Worm (Caenorhabditis elegans): Measurements from ENCODE around the gene ttc-7.

ttc-7 gene

DNA sequence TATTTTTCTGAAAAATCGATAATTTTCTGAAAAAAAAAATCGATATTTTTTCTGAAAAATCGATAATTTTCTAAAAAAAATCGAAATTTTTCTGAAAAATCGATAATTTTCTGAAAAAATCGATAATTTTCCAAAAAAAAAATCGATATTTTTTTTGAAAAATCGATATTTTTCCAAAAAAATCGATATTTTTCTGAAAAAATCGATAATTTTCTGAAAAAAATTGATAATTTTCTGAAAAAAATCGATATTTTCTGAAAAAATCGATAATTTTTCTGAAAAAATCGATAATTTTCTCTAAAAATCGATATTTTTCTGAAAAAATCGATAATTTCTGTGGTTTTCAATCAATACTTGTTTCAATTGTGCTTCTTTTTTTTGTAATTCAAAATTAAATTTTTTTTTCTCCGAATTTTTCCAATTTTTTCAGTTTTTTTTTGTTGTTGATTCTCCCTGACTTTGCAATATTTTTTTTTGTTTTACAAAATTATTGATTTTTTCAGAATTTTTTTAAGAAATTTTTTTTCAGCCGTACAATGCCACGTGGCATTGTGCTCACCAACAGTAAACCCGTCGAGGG, 26.2 kb upstream of the ttc-7 start, which contains the start of gene rexd-1:
rexd-1 (plus strand) TSS at position 530 of the 580 bp plus-strand sequence.
- TF ChIP-seq zim-3 (tag; optimal IDR thresholded peaks at IDR 0.05) = no peak
- no peak for TF ChIP-seq madf-6 (GFP tag; IDR thresholded peaks at IDR 0.05)
- TF ChIP-seq lin-40 (tag; optimal IDR thresholded peaks at IDR 0.05) = no peak
- TF ChIP-seq B0019.2 (GFP tag; conservative IDR thresholded peaks at IDR 0.05) = no peak
- TF ChIP-seq pha-4 (tag; optimal IDR thresholded peaks at IDR 0.05) = no peak
- no peak for TF ChIP-seq F39B2.1 (GFP tag; IDR thresholded peaks at IDR 0.05)
- TF ChIP-seq lsy-27 (tag; optimal IDR thresholded peaks at IDR 0.05; ENCODE audit: borderline replicate concordance, insufficient read depth) = no peak
- TF ChIP-seq attf-3 (GFP tag; conservative IDR thresholded peaks at IDR 0.05) = no peak
- TF ChIP-seq nhr-80 (tag; optimal IDR thresholded peaks at IDR 0.05) = no peak
- TF ChIP-seq T26A5.8 (tag; optimal IDR thresholded peaks at IDR 0.05) = no peak
- no peak for TF ChIP-seq mxl-1 (tag; optimal IDR thresholded peaks at IDR 0.05)
- no peak for TF ChIP-seq rec-8 (tag; optimal IDR thresholded peaks at IDR 0.05)
- TF ChIP-seq attf-6 (GFP tag; IDR thresholded peaks at IDR 0.05) = no peak
- TF ChIP-seq ztf-6 (GFP tag; IDR thresholded peaks at IDR 0.05) = no peak
- no peak for TF ChIP-seq repo-1 (tag; optimal IDR thresholded peaks at IDR 0.05)
- no peak for TF ChIP-seq egrh-3 (GFP tag; IDR thresholded peaks at IDR 0.05)
- no peak for TF ChIP-seq F33H1.4 (GFP tag; IDR thresholded peaks at IDR 0.05)
- no peak for TF ChIP-seq ceh-91 (GFP tag; IDR thresholded peaks at IDR 0.05)

DNA sequence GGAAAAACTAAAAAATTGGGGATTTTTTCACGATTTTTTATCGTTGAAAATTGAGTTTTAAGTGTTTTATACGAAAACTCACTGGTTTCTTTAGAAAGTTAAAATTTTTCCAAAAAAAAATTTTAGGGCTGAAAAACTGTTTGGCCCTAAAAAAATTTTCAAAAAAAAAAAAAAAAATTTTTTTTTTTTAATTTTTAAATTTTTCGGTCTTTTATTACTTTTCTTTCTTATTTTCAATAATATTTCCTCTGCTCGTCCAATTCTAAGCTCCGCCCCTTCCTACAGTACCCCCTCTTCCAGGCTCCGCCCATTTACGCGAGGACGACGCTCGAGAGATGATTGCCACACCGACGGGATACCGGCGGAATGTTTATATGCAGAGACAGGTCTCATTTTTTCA, 11.5 kb upstream of the ttc-7 start, which contains the start of gene pqn-82:
pqn-82 (plus strand) TSS at position 301 of the 400 bp plus-strand sequence.
- TF ChIP-seq mcd-1 (GFP tag; IDR thresholded peaks at IDR 0.05) (no peak), snpc-1.1 (tag; optimal IDR thresholded peaks at IDR 0.05; ENCODE audit: insufficient read depth) (no peak), lin-35 (GFP tag; optimal IDR thresholded peaks at IDR 0.05) (no peak), attf-5 (GFP tag; optimal IDR thresholded peaks at IDR 0.05) (no peak), mxl-1 (tag; optimal IDR thresholded peaks at IDR 0.05) (no peak), let-607 (tag; optimal IDR thresholded peaks at IDR 0.05) (no peak), ZK185.1 (tag; optimal IDR thresholded peaks at IDR 0.05; ENCODE audit: poor library complexity, severe bottlenecking) (no peak), tbp1 (GFP tag; optimal IDR thresholded peaks at IDR 0.05) (no peak)

DNA sequence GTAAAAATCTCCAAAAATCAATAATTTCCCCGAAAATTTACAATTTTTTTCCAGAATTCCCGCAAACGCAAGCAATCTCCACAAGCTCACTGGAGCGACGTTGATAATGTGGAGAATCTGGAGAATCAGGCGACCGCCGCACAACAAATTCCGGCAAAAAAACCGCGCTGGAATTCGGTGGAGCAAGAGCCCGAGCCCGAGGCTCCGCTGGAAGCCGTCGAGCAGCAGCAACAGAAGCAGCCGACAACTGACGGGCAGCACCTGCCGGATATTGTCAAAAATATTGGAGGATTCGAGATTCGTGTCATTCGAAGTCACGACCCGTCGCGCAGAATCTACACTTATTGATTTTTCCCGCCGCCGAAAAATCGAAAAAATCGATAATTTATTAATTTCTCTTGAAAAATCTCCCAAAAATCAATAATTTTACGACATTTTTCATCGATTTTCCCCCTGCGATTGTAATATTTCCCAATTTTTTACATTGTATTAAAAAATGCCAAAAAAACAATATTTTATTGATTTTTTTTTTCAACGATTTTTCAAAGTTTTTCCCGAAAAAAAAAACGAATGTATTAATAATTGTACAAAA, 8.0 kb upstream of the ttc-7 start:
- TF ChIP-seq zfh-2 (GFP tag; conservative IDR thresholded peaks at IDR 0.05) (peak; percentile 82), mel-28 (tag; optimal IDR thresholded peaks at IDR 0.05; ENCODE audit: borderline replicate concordance) (no peak), egl-44 (GFP tag; IDR thresholded peaks at IDR 0.05) (no peak), egrh-3 (GFP tag; IDR thresholded peaks at IDR 0.05) (peak; percentile 30; the same call in 1 of the 2 replicates), pha-4 (tag; optimal IDR thresholded peaks at IDR 0.05) (no peak)

DNA sequence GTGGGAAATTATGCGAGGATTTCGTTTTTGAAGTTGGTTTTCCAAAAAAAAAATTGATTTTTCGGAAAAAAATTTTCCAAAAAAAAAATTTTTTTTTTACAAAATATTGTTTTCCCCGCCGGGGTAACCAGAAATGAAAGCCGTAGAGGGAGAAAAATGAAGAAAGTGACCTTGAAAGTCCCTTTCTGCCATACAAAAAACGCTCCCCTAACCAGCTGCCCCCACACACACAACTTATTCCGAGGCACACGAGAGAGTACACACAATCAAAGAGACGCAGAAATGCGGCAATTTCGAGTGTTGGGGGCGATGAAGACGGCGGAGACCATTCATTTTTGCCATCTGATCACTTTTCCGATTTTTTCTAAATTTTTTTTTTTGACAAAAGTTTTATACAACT, 6.3 kb upstream of the ttc-7 start:
- no peak for TF ChIP-seq ztf-26 (tag; optimal IDR thresholded peaks at IDR 0.05)
- TF ChIP-seq hmg-1.2 (GFP tag; IDR thresholded peaks at IDR 0.05) = peak; percentile 86
- TF ChIP-seq ceh-27 (GFP tag; optimal IDR thresholded peaks at IDR 0.05) = peak; percentile 3
